Worm (Caenorhabditis elegans) whole organism, L4 larva: ENCODE results near the gene lin-13.
"Not testable (repeated sequence)": the region's sequence is repeated elsewhere in the genome, so short reads cannot be mapped to it uniquely, and the experiment has no call there.

Source experiments
- D1046.2 ChIP-seq: fragments of 200-800 bp; sonication (Bioruptor generic); IDR thresholded peaks from 2 replicates; pipeline ENCODE4 v1.3.6; 2022; ENCODE audit warnings: missing genetic modification characterization, missing compliant biosample characterization
- T26A8.4 ChIP-seq: fragments of 200-800 bp; sonication (Bioruptor generic); IDR thresholded peaks from 2 replicates; pipeline ENCODE4 v1.3.6; 2022; ENCODE audit warnings: missing genetic modification characterization, missing compliant biosample characterization
- Y48G9A.11 ChIP-seq: fragments of 200-800 bp; sonication (Bioruptor generic); IDR thresholded peaks from 2 replicates; pipeline ENCODE4 v1.3.6; 2022; ENCODE audit warnings: missing genetic modification reagents, missing genetic modification characterization, missing compliant biosample characterization
- aha-1 ChIP-seq: fragments of 150-350 bp; peaks from one replicate; lab custom pipeline; 2014; ENCODE audit warnings: missing biosample characterization, missing genetic modification characterization
- ceh-20 ChIP-seq: fragments of 200-800 bp; sonication (Bioruptor generic); IDR thresholded peaks from 2 replicates; pipeline ENCODE4 v1.3.6; 2022; ENCODE audit warnings: missing genetic modification reagents, missing genetic modification characterization, missing compliant biosample characterization
- daf-12 ChIP-seq: fragments of 150-350 bp; optimal IDR thresholded peaks from 2 replicates; lab custom pipeline; 2014; ENCODE audit warnings: missing biosample characterization, missing genetic modification reagents, missing genetic modification characterization
- daf-19 ChIP-seq: fragments of 200-800 bp; sonication (Bioruptor generic); conservative IDR thresholded peaks from 2 replicates; pipeline ENCODE4 v1.3.6; 2022; ENCODE audit warnings: missing genetic modification characterization, missing compliant biosample characterization
- dmd-6 ChIP-seq: fragments of 200-800 bp; sonication (Bioruptor generic); IDR thresholded peaks from 2 replicates; pipeline ENCODE4 v1.3.6; 2022; ENCODE audit warnings: missing genetic modification reagents, missing genetic modification characterization, missing compliant biosample characterization
- egl-27 ChIP-seq: sonication (generic microtip); optimal IDR thresholded peaks from 3 replicates; lab custom pipeline; 2017; ENCODE audit warnings: missing biosample characterization, missing genetic modification reagents, missing genetic modification characterization
- egl-43 ChIP-seq: fragments of 200-800 bp; sonication (Bioruptor generic); IDR thresholded peaks from 2 replicates; pipeline ENCODE4 v1.3.6; 2022; ENCODE audit warnings: missing genetic modification reagents, missing genetic modification characterization, missing compliant biosample characterization
- hlh-11 ChIP-seq: fragments of 200-800 bp; sonication (Bioruptor generic); optimal IDR thresholded peaks from 2 replicates; lab custom pipeline; 2018; ENCODE audit warnings: mild to moderate bottlenecking, missing genetic modification characterization, missing compliant biosample characterization
- hlh-30 ChIP-seq: sonication (generic microtip); optimal IDR thresholded peaks from 2 replicates; lab custom pipeline; 2017; ENCODE audit warnings: antibody characterized with exemption, mild to moderate bottlenecking, missing genetic modification characterization, missing compliant biosample characterization; ENCODE audit not compliant: insufficient read depth
- hmg-1.1 ChIP-seq: fragments of 200-800 bp; sonication (Bioruptor generic); IDR thresholded peaks from 2 replicates; pipeline ENCODE4 v1.3.6; 2022; ENCODE audit warnings: missing genetic modification reagents, missing genetic modification characterization, missing compliant biosample characterization
- lin-1 ChIP-seq: fragments of 200-800 bp; sonication (Bioruptor generic); IDR thresholded peaks from 2 replicates; pipeline ENCODE4 v1.3.6; 2022; ENCODE audit warnings: missing genetic modification reagents, missing genetic modification characterization, missing compliant biosample characterization
- lin-15B ChIP-seq: fragments of 150-350 bp; sonication (generic microtip); optimal IDR thresholded peaks from 3 replicates; lab custom pipeline; 2014; ENCODE audit warnings: missing biosample characterization, missing genetic modification characterization
- lin-38 ChIP-seq: fragments of 200-800 bp; sonication (Bioruptor generic); IDR thresholded peaks from 2 replicates; pipeline ENCODE4 v1.3.6; 2022; ENCODE audit warnings: missing genetic modification reagents, missing genetic modification characterization, missing compliant biosample characterization
- madf-9 ChIP-seq: fragments of 200-800 bp; sonication (Bioruptor generic); conservative IDR thresholded peaks from 2 replicates; pipeline ENCODE4 v1.3.6; 2022; ENCODE audit warnings: missing genetic modification reagents, missing genetic modification characterization, missing compliant biosample characterization
- mes-2 ChIP-seq: sonication (generic microtip); optimal IDR thresholded peaks from 2 replicates; lab custom pipeline; 2016; ENCODE audit warnings: missing genotype, mild to moderate bottlenecking, missing genetic modification characterization, missing compliant biosample characterization; ENCODE audit not compliant: poor library complexity, severe bottlenecking
- mxl-2 ChIP-seq: fragments of 200-800 bp; sonication (Bioruptor generic); conservative IDR thresholded peaks from 2 replicates; pipeline ENCODE4 v1.3.6; 2022; ENCODE audit warnings: missing genetic modification reagents, missing genetic modification characterization, missing compliant biosample characterization
- nhr-28 ChIP-seq: fragments of 150-350 bp; optimal IDR thresholded peaks from 2 replicates; lab custom pipeline; 2014; ENCODE audit warnings: missing biosample characterization, missing genetic modification characterization
- nhr-42 ChIP-seq: fragments of 200-800 bp; sonication (Bioruptor generic); IDR thresholded peaks from 2 replicates; pipeline ENCODE4 v1.3.6; 2022; ENCODE audit warnings: missing genetic modification characterization, missing compliant biosample characterization
- nhr-48 ChIP-seq: sonication (generic microtip); optimal IDR thresholded peaks from 2 replicates; lab custom pipeline; 2016; ENCODE audit warnings: mild to moderate bottlenecking, missing genetic modification characterization, missing compliant biosample characterization
- nhr-77 ChIP-seq: fragments of 150-350 bp; optimal IDR thresholded peaks from 2 replicates; lab custom pipeline; 2014; ENCODE audit warnings: missing biosample characterization, missing genetic modification characterization
- pha-4 ChIP-seq, 2 experiments: fragments of 150-350 bp in 1 of 2; fragments of 200-800 bp in 1 of 2; sonication (Bioruptor generic) in 1 of 2; IDR thresholded peaks in 1 of 2; optimal IDR thresholded peaks in 1 of 2; 2 replicates each; pipeline versions ENCODE4 v1.3.6 to Lab custom; 2014 to 2022; ENCODE audit warnings: missing genetic modification characterization in 2 of 2, missing genetic modification reagents in 2 of 2, missing biosample characterization in 1 of 2, missing compliant biosample characterization in 1 of 2
- php-3 ChIP-seq: fragments of 200-800 bp; sonication (Bioruptor generic); IDR thresholded peaks from 2 replicates; pipeline ENCODE4 v1.3.6; 2022; ENCODE audit warnings: missing genetic modification reagents, missing genetic modification characterization, missing compliant biosample characterization
- pqm-1 ChIP-seq: sonication (generic microtip); optimal IDR thresholded peaks from 2 replicates; lab custom pipeline; 2017; ENCODE audit warnings: missing biosample characterization, missing genetic modification characterization
- saeg-2 ChIP-seq: fragments of 200-800 bp; sonication (Bioruptor generic); IDR thresholded peaks from 2 replicates; pipeline ENCODE4 v1.3.6; 2022; ENCODE audit warnings: missing genetic modification reagents, missing genetic modification characterization, missing compliant biosample characterization
- set-16 ChIP-seq: fragments of 200-800 bp; sonication (Bioruptor generic); IDR thresholded peaks from 2 replicates; pipeline ENCODE4 v1.3.6; 2022; ENCODE audit warnings: missing genetic modification reagents, missing genetic modification characterization, missing compliant biosample characterization
- tra-1 ChIP-seq: fragments of 200-800 bp; sonication (Bioruptor generic); IDR thresholded peaks from 2 replicates; pipeline ENCODE4 v1.3.6; 2022; ENCODE audit warnings: missing genetic modification reagents, missing genetic modification characterization, missing compliant biosample characterization
- unc-39 ChIP-seq: sonication (generic microtip); optimal IDR thresholded peaks from 2 replicates; lab custom pipeline; 2017; ENCODE audit warnings: missing biosample characterization, missing genetic modification characterization
- unc-62 ChIP-seq, 3 experiments: fragments of 150-350 bp in 1 of 3; sonication (generic microtip); optimal IDR thresholded peaks in 2 of 3; peaks in 1 of 3; 1 replicate in 1 of 3; 2 replicates in 2 of 3; lab custom pipeline; 2014 to 2017; ENCODE audit warnings: missing biosample characterization in 3 of 3, missing genetic modification characterization in 3 of 3, missing genetic modification reagents in 3 of 3, missing genotype in 1 of 3
- vab-7 ChIP-seq: fragments of 200-800 bp; sonication (Bioruptor generic); IDR thresholded peaks from 2 replicates; pipeline ENCODE4 v1.3.6; 2022; ENCODE audit warnings: missing genetic modification reagents, missing genetic modification characterization, missing compliant biosample characterization
- ztf-11 ChIP-seq: fragments of 150-350 bp; optimal IDR thresholded peaks from 2 replicates; lab custom pipeline; 2014; ENCODE audit warnings: missing biosample characterization, missing genetic modification characterization

lin-13 gene

DNA sequence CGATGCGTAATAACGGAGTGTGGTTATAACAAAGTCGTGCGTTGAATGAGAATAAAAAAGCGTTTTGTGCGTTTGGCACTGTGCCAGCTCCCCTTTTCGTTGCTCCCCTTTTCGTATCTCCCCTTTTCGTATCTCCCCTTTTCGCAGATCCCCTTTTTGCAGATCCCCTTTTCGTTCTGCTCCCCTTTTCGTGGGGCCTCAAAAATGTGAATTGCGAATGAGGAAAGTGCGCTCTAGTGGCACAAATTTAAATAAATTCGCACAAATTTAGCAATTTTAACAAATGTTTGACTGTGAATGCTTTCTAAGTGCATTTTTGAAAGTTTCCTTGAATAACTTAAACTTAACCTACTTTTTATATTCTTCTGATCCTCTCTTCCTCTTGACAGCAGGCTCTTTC lies 476 bp downstream of the lin-13 start:
- TF ChIP-seq egl-43 (GFP tag; lab: Robert Waterston, UW) (0 out of 2 replicates have a peak, but pooled peaks have one; percentile 19), hmg-1.1 (GFP tag; lab: Robert Waterston, UW) (0 out of 2 replicates have a peak, but pooled peaks have one; percentile 25), lin-38 (GFP tag; lab: Robert Waterston, UW) (peak; percentile 45), Y48G9A.11 (GFP tag; lab: Robert Waterston, UW) (peak; percentile 35; the same call in 1 of the 2 replicates), vab-7 (0 out of 2 replicates have a peak, but pooled peaks have one; percentile 19), mes-2 (tag; lab: Kevin White, UChicago) (peak; percentile 47)

DNA sequence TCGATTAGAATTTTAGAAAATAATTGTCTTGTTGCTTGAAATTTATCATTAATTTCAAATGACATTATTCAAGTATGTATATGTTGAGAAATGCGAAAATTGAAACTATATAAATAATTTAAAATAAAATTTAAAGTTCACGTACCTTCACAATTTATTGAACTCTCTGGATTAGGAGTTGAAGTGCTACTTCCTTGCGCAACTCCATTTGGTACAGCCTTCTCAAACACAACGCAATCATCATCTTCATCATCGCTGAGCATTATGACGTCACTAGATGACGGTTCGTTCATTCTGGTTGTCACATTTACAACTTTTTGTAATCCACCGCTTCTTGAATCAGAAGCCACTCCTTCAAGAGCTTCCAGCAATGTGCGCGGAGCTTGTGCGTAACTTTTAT lies 5.8 kb downstream of the lin-13 start:
- no peak for TF ChIP-seq mxl-2
- peak; percentile 47 for TF ChIP-seq aha-1 (tag; lab: Kevin White, UChicago)
- no peak for TF ChIP-seq D1046.2 (GFP tag; lab: Robert Waterston, UW)

DNA sequence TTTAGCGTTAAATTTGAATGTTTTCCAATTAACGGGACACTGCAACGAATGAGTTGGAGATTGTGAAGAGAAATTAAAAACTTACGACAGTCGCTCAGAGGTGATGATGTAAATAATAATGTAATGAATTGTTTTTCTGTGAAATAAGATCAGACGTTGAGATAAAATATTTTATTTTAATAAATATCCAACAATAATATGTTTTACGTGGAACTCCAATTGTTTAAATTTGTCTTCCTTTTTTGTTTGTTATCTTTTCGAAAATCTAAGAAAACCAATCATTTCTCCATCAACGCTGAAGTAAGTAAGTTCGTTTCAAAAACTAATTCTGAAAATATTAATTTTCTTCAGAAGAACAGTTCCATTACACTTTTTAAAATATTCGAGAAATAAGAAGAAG lies 15.0 kb downstream of the lin-13 start, which contains the start of gene C18H2.5:
Gene C18H2.5, minus strand, starts transcription at position 101 of the 400 bp plus-strand sequence.
- no peak for TF ChIP-seq daf-19 (GFP tag; lab: Robert Waterston, UW)
- TF ChIP-seq unc-39 (tag; lab: Kevin White, UChicago) = no peak
- no peak for TF ChIP-seq nhr-48 (tag; lab: Kevin White, UChicago)
- no peak for TF ChIP-seq madf-9 (GFP tag; lab: Robert Waterston, UW)
- no peak for TF ChIP-seq lin-1 (GFP tag; lab: Robert Waterston, UW)
- no peak for TF ChIP-seq egl-27 (tag; lab: Kevin White, UChicago)
- no peak for TF ChIP-seq saeg-2 (GFP tag; lab: Robert Waterston, UW)
- TF ChIP-seq nhr-42 (GFP tag; lab: Robert Waterston, UW) = no peak
- no peak for TF ChIP-seq nhr-77 (tag; lab: Kevin White, UChicago)
- TF ChIP-seq daf-12 (tag; lab: Kevin White, UChicago) = no peak
- no peak for TF ChIP-seq T26A8.4 (GFP tag; lab: Robert Waterston, UW)
- TF ChIP-seq ztf-11 (tag; lab: Kevin White, UChicago) = no peak

DNA sequence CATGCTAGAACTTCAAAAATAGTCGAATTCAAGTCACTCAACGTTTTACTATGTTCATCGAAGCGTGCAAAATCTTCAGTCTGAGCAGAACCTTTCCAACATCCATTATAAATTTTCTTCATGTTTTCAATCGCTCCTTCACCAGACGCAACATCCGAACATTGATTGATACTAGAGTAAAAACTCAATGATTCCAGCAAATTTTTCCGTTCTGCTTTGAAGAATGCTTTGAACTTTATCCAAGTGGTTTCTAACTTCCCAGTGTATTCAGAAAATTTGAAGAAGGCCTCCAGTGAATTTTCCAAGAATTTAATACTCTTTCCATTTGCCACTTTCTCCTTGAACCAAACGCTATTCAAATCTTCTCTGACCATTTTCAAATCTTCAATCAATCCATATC lies 17.0 kb downstream of the lin-13 start:
- TF ChIP-seq pqm-1 (tag; lab: Kevin White, UChicago) (no peak), dmd-6 (GFP tag; lab: Robert Waterston, UW) (no peak), unc-62 (GFP tag; optimal IDR thresholded peaks at IDR 0.05 in 1 of 2; lab: Kevin White, UChicago) (peak in 1 of 2 experiments; percentile 92), unc-62 (tag; optimal IDR thresholded peaks at IDR 0.05; lab: Kevin White, UChicago) (no peak), lin-15B (tag; lab: Kevin White, UChicago) (no peak), hlh-30 (no peak)

DNA sequence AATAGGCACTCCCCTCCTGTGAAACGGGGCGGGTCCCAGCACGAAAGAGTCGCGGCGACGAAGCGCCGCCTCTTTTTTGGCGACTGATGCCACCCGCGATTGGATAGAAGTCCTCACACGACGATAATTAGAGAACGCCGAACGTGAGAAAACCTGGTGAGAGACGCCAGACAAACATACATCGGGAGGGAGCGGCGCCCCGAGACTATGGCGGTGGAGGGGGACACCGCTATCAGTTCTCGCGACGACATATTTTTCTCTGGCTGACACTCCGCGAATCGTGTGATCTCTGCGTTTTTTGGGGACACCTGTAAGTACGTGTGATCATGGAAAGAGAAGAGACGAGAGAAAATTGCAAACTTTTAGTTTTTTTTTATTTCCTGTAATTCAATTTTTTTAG lies 32.5 kb downstream of the lin-13 start:
- TF ChIP-seq lin-1 (GFP tag; lab: Robert Waterston, UW) (0 out of 2 replicates have a peak, but pooled peaks have one; percentile 10), php-3 (peak; percentile 62), hlh-30 (peak; percentile 13), hmg-1.1 (GFP tag; lab: Robert Waterston, UW) (peak; percentile 56; the same call in 1 of the 2 replicates), hlh-11 (tag; lab: Kevin White, UChicago) (peak; percentile 25), set-16 (GFP tag; lab: Robert Waterston, UW) (peak; percentile 72), tra-1 (GFP tag; lab: Robert Waterston, UW) (peak; percentile 69), ceh-20 (GFP tag; lab: Robert Waterston, UW) (0 out of 2 replicates have a peak, but pooled peaks have one; percentile 11), egl-43 (GFP tag; lab: Robert Waterston, UW) (0 out of 2 replicates have a peak, but pooled peaks have one; percentile 21), pha-4 (GFP tag; IDR thresholded peaks at IDR 0.05; lab: Robert Waterston, UW) (0 out of 2 replicates have a peak, but pooled peaks have one; percentile 9), T26A8.4 (GFP tag; lab: Robert Waterston, UW) (peak; percentile 41; the same call in 1 of the 2 replicates), dmd-6 (GFP tag; lab: Robert Waterston, UW) (peak; percentile 41; the same call in 1 of the 2 replicates), nhr-28 (tag; lab: Kevin White, UChicago) (peak; percentile 20)
- TF ChIP-seq pha-4 (tag; optimal IDR thresholded peaks at IDR 0.05; lab: Kevin White, UChicago) = not testable (repeated sequence)
